Fruit fly (Drosophila melanogaster) whole organism, pupa: ENCODE results near the gene Pka-C1.

Source experiments
- CG10348 ChIP-seq: fragments of 200-800 bp; sonication (Bioruptor generic); IDR thresholded peaks from 2 replicates; pipeline ENCODE4 v1.3.6; 2022; ENCODE audit warnings: missing biosample characterization, missing genetic modification characterization
- CG12605 ChIP-seq: fragments of 200-800 bp; sonication (Bioruptor generic); IDR thresholded peaks from 2 replicates; pipeline ENCODE4 v1.3.6; 2022; ENCODE audit warnings: missing biosample characterization, missing genetic modification characterization
- CG17806 ChIP-seq: fragments of 200-800 bp; sonication (Bioruptor generic); optimal IDR thresholded peaks from 2 replicates; lab custom pipeline; 2018; ENCODE audit warnings: missing biosample characterization, mild to moderate bottlenecking, missing genetic modification characterization, moderate library complexity
- CG32121 ChIP-seq: fragments of 200-800 bp; sonication (Bioruptor generic); IDR thresholded peaks from 2 replicates; pipeline ENCODE4 v1.3.6; 2022; ENCODE audit warnings: missing biosample characterization, missing genetic modification characterization
- CG8301 ChIP-seq: fragments of 200-800 bp; sonication (Bioruptor generic); optimal IDR thresholded peaks from 2 replicates; lab custom pipeline; 2018; ENCODE audit warnings: missing biosample characterization, mild to moderate bottlenecking, missing genetic modification characterization
- D1 ChIP-seq: fragments of 200-800 bp; sonication (Bioruptor generic); optimal IDR thresholded peaks from 2 replicates; lab custom pipeline; 2018; ENCODE audit warnings: missing biosample characterization, mild to moderate bottlenecking, missing genetic modification characterization, moderate library complexity
- EcR ChIP-seq: fragments of 200-800 bp; sonication (Bioruptor generic); optimal IDR thresholded peaks from 3 replicates; lab custom pipeline; 2019; ENCODE audit warnings: missing biosample characterization, missing genetic modification characterization, mild to moderate bottlenecking, moderate library complexity, missing genetic modification reagents
- Ets98B ChIP-seq: fragments of 200-800 bp; sonication (Bioruptor generic); IDR thresholded peaks from 2 replicates; pipeline ENCODE4 v1.3.6; 2022; ENCODE audit warnings: missing biosample characterization, missing genetic modification characterization
- Snoo ChIP-seq: fragments of 200-800 bp; sonication (Bioruptor generic); optimal IDR thresholded peaks from 3 replicates; lab custom pipeline; 2017; ENCODE audit warnings: missing biosample characterization, mild to moderate bottlenecking, missing genetic modification characterization, inconsistent platforms
- fd96Ca ChIP-seq: fragments of 200-800 bp; sonication (Bioruptor generic); IDR thresholded peaks from 3 replicates; pipeline ENCODE4 v1.3.6; 2022; ENCODE audit warnings: missing biosample characterization, missing genetic modification characterization
- rn ChIP-seq: fragments of 200-800 bp; sonication (Bioruptor generic); IDR thresholded peaks from 2 replicates; pipeline ENCODE4 v1.3.6; 2022; ENCODE audit warnings: missing biosample characterization, missing genetic modification characterization

DNA sequence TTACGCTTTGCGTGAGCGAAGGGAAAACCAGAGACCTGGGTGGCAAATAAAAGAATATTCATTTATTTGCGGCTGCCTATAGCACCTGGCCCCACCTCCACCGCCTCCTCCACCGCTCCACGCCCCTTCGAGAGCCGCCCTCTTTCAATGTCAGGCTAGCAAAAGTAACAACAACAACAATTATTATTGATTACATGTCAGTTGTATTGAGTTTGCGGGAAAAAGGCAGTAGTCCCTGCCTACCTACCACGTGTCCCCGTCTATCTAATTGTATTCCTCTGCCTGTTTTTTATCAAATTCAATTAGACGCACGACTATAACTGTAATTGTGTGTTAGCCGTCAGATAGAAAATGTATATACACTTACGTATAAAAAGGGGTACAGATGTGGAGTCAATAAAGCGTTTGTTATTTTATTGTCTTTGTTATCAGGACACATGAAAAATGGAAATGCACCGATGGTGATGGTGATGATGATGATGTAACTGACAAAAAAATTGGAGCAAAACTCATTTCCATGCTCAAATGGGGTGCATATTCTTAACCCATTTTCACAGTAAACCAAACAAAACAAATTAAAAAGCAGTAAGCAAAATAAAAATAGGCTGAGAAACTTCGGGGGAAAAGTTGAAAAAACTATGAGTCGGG lies 8.4 kb downstream of the Pka-C1 start:
- no peak for TF ChIP-seq fd96Ca (GFP tag; lab: Robert Waterston, UW)
- no peak for TF ChIP-seq rn
- TF ChIP-seq CG12605 (GFP tag; lab: Robert Waterston, UW), result no peak
- TF ChIP-seq Snoo (tag; lab: Kevin White, UChicago), result no peak
- no peak for TF ChIP-seq CG8301
- TF ChIP-seq CG32121 (GFP tag; lab: Robert Waterston, UW), result no peak
- TF ChIP-seq D1 (tag; lab: Kevin White, UChicago), result no peak
- TF ChIP-seq CG17806 (tag; lab: Kevin White, UChicago), result no peak
- TF ChIP-seq CG10348 (GFP tag; lab: Robert Waterston, UW), result no peak
- no peak for TF ChIP-seq Ets98B (GFP tag; lab: Robert Waterston, UW)
- no peak for TF ChIP-seq EcR
